Worm (Caenorhabditis elegans) whole organism, L4 larva: ENCODE data around the gene F10G2.10.

ENCODE experiments used
- aly-2 ChIP-seq: sonication (generic microtip); optimal IDR thresholded peaks from 2 replicates; lab custom pipeline; 2018; ENCODE audit warnings: missing biosample characterization, missing genetic modification characterization
- ama-1 ChIP-seq: fragments of 150-350 bp; optimal IDR thresholded peaks from 2 replicates; lab custom pipeline; 2014; ENCODE audit warnings: inconsistent platforms, mixed read lengths
- ces-1 ChIP-seq: fragments of 150-350 bp; sonication (generic microtip); optimal IDR thresholded peaks from 4 replicates; lab custom pipeline; 2014; ENCODE audit warnings: missing biosample characterization, missing genetic modification reagents, missing genetic modification characterization
- egl-27 ChIP-seq: sonication (generic microtip); optimal IDR thresholded peaks from 3 replicates; lab custom pipeline; 2017; ENCODE audit warnings: missing biosample characterization, missing genetic modification reagents, missing genetic modification characterization
- hif-1 ChIP-seq, 2 experiments: sonication (generic microtip); optimal IDR thresholded peaks; 2 replicates each; lab custom pipeline; 2016 to 2017; ENCODE audit warnings: missing compliant biosample characterization in 2 of 2, missing genetic modification characterization in 2 of 2, missing genetic modification reagents in 2 of 2, missing genotype in 2 of 2, mild to moderate bottlenecking in 1 of 2
- lin-1 ChIP-seq: fragments of 200-800 bp; sonication (Bioruptor generic); IDR thresholded peaks from 2 replicates; pipeline ENCODE4 v1.3.6; 2022; ENCODE audit warnings: missing genetic modification reagents, missing genetic modification characterization, missing compliant biosample characterization
- lin-15B ChIP-seq: fragments of 150-350 bp; sonication (generic microtip); optimal IDR thresholded peaks from 3 replicates; lab custom pipeline; 2014; ENCODE audit warnings: missing biosample characterization, missing genetic modification characterization
- lin-39 ChIP-seq: fragments of 150-350 bp; optimal IDR thresholded peaks from 2 replicates; lab custom pipeline; 2014; ENCODE audit warnings: missing biosample characterization, missing genetic modification reagents, missing genetic modification characterization
- mdt-29 ChIP-seq: fragments of 200-800 bp; sonication (Bioruptor generic); IDR thresholded peaks from 2 replicates; pipeline ENCODE4 v1.3.6; 2022; ENCODE audit warnings: missing genetic modification reagents, missing genetic modification characterization, missing compliant biosample characterization
- mep-1 ChIP-seq: fragments of 150-350 bp; sonication (generic microtip); optimal IDR thresholded peaks from 3 replicates; lab custom pipeline; 2014; ENCODE audit warnings: missing biosample characterization, missing genetic modification characterization
- nhr-28 ChIP-seq: fragments of 150-350 bp; optimal IDR thresholded peaks from 2 replicates; lab custom pipeline; 2014; ENCODE audit warnings: missing biosample characterization, missing genetic modification characterization
- pha-4 ChIP-seq, 2 experiments: fragments of 150-350 bp in 1 of 2; fragments of 200-800 bp in 1 of 2; sonication (Bioruptor generic) in 1 of 2; IDR thresholded peaks in 1 of 2; optimal IDR thresholded peaks in 1 of 2; 2 replicates each; pipeline versions ENCODE4 v1.3.6 to Lab custom; 2014 to 2022; ENCODE audit warnings: missing genetic modification characterization in 2 of 2, missing genetic modification reagents in 2 of 2, missing biosample characterization in 1 of 2, missing compliant biosample characterization in 1 of 2
- unc-130 ChIP-seq: sonication (generic microtip); optimal IDR thresholded peaks from 2 replicates; lab custom pipeline; 2016; ENCODE audit warnings: missing genetic modification reagents, missing genetic modification characterization, missing compliant biosample characterization
- ztf-11 ChIP-seq: fragments of 150-350 bp; optimal IDR thresholded peaks from 2 replicates; lab custom pipeline; 2014; ENCODE audit warnings: missing biosample characterization, missing genetic modification characterization

DNA sequence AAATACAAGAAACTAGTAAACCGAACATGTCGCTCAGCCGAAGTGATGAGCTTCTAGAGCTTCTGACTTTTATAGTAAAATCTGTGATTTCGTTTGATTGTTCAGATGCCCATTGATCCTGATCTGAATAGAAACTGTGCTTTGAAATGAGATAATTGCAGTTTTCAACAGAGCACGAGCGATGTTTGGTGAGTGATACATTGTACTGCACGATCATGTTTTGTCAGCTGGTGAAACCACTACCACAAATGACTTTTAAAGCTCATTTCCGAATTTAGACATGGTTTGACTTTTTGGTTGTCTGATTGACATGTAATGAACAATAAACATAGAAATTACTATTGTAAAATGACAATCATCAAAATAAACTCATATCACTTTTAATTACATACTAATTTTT is 33.4 kb downstream of the F10G2.10 start, which contains the start of gene tag-293:
- TF ChIP-seq mep-1 (tag; lab: Kevin White, UChicago) (no peak), hif-1 (tag; optimal IDR thresholded peaks at IDR 0.05; lab: Kevin White, UChicago) (no peak), egl-27 (tag; lab: Kevin White, UChicago) (no peak), ztf-11 (tag; lab: Kevin White, UChicago) (no peak), aly-2 (no peak), ces-1 (no peak), ama-1 (lab: Kevin White, UChicago) (no peak), pha-4 (GFP tag; IDR thresholded peaks at IDR 0.05; lab: Robert Waterston, UW) (no peak), pha-4 (tag; optimal IDR thresholded peaks at IDR 0.05; lab: Kevin White, UChicago) (no peak), mdt-29 (GFP tag; lab: Robert Waterston, UW) (no peak), lin-1 (GFP tag; lab: Robert Waterston, UW) (no peak), lin-39 (no peak), unc-130 (no peak), nhr-28 (tag; lab: Kevin White, UChicago) (no peak), lin-15B (tag; lab: Kevin White, UChicago) (no peak)
